Worm (Caenorhabditis elegans) whole organism, young adult: Measurements from ENCODE around the gene lrpr-1.

ENCODE experiments used
- B0261.1 ChIP-seq: sonication (generic microtip); optimal IDR thresholded peaks from 2 replicates; lab custom pipeline; 2016; ENCODE audit warnings: mild to moderate bottlenecking, missing genetic modification characterization, moderate library complexity, missing compliant biosample characterization
- C06A6.2 ChIP-seq: fragments of 200-800 bp; sonication (Bioruptor generic); conservative IDR thresholded peaks from 2 replicates; pipeline ENCODE4 v1.3.6; 2022; ENCODE audit warnings: missing genetic modification characterization, missing compliant biosample characterization
- F55B11.4 ChIP-seq: sonication (generic microtip); optimal IDR thresholded peaks from 2 replicates; lab custom pipeline; 2016; ENCODE audit warnings: missing compliant biosample characterization, missing genetic modification characterization, borderline replicate concordance; ENCODE audit not compliant: insufficient read depth
- K11D2.4 ChIP-seq: fragments of 200-800 bp; sonication (Bioruptor generic); IDR thresholded peaks from 2 replicates; pipeline ENCODE4 v1.3.6; 2022; ENCODE audit warnings: missing genetic modification reagents, missing genetic modification characterization, missing compliant biosample characterization
- Y53F4B.3 ChIP-seq: fragments of 200-800 bp; sonication (Bioruptor generic); IDR thresholded peaks from 2 replicates; pipeline ENCODE4 v1.3.6; 2022; ENCODE audit warnings: missing genetic modification reagents, missing genetic modification characterization, missing compliant biosample characterization
- akir-1 ChIP-seq: fragments of 200-800 bp; sonication (Bioruptor generic); optimal IDR thresholded peaks from 2 replicates; lab custom pipeline; 2018; ENCODE audit warnings: mild to moderate bottlenecking, missing genetic modification characterization, moderate library complexity, missing compliant biosample characterization
- ama-1 ChIP-seq, 3 experiments: fragments of 150-350 bp in 1 of 3; sonication (generic microtip) in 2 of 3; optimal IDR thresholded peaks; 2 replicates each; lab custom pipeline; 2014 to 2018; ENCODE audit warnings: missing biosample characterization in 2 of 3, missing genetic modification characterization in 2 of 3, missing genetic modification reagents in 2 of 3
- aptf-2 ChIP-seq: fragments of 200-800 bp; sonication (Bioruptor generic); conservative IDR thresholded peaks from 2 replicates; pipeline ENCODE4 v1.3.6; 2022; ENCODE audit warnings: missing genetic modification reagents, missing genetic modification characterization, missing compliant biosample characterization
- atf-7 ChIP-seq: sonication (generic microtip); optimal IDR thresholded peaks from 2 replicates; lab custom pipeline; 2017; ENCODE audit warnings: mild to moderate bottlenecking, missing genetic modification characterization, missing compliant biosample characterization
- bed-1 ChIP-seq: fragments of 200-800 bp; sonication (Bioruptor generic); IDR thresholded peaks from 2 replicates; pipeline ENCODE4 v1.3.6; 2022; ENCODE audit warnings: missing genetic modification reagents, missing genetic modification characterization, missing compliant biosample characterization
- bed-2 ChIP-seq: fragments of 200-800 bp; sonication (Bioruptor generic); IDR thresholded peaks from 2 replicates; pipeline ENCODE4 v1.3.6; 2022; ENCODE audit warnings: missing genetic modification reagents, missing genetic modification characterization, missing compliant biosample characterization
- ceh-100 ChIP-seq: fragments of 200-800 bp; sonication (Bioruptor generic); IDR thresholded peaks from 2 replicates; pipeline ENCODE4 v1.3.6; 2022; ENCODE audit warnings: missing genetic modification reagents, missing genetic modification characterization, missing compliant biosample characterization
- chd-7 ChIP-seq: sonication (generic microtip); optimal IDR thresholded peaks from 2 replicates; lab custom pipeline; 2016; ENCODE audit warnings: mild to moderate bottlenecking, missing genetic modification characterization, moderate library complexity, missing compliant biosample characterization
- dpl-1 ChIP-seq: fragments of 150-350 bp; optimal IDR thresholded peaks from 2 replicates; lab custom pipeline; 2014; ENCODE audit warnings: missing biosample characterization, missing genetic modification reagents, missing genetic modification characterization
- egrh-3 ChIP-seq: fragments of 200-800 bp; sonication (Bioruptor generic); IDR thresholded peaks from 2 replicates; pipeline ENCODE4 v1.3.6; 2022; ENCODE audit warnings: missing genetic modification reagents, missing genetic modification characterization, missing compliant biosample characterization
- hmg-20 ChIP-seq: fragments of 200-800 bp; sonication (Bioruptor generic); IDR thresholded peaks from 2 replicates; pipeline ENCODE4 v1.3.6; 2022; ENCODE audit warnings: missing genetic modification reagents, missing genetic modification characterization, missing compliant biosample characterization
- let-526 ChIP-seq: fragments of 200-800 bp; sonication (Bioruptor generic); IDR thresholded peaks from 2 replicates; pipeline ENCODE4 v1.3.6; 2022; ENCODE audit warnings: missing genetic modification reagents, missing genetic modification characterization, missing compliant biosample characterization
- let-607 ChIP-seq, 2 experiments: fragments of 200-800 bp in 1 of 2; sonication (Bioruptor generic) in 1 of 2; sonication (generic microtip) in 1 of 2; optimal IDR thresholded peaks; 2 replicates each; lab custom pipeline; 2016 to 2018; ENCODE audit warnings: mild to moderate bottlenecking in 2 of 2, missing compliant biosample characterization in 2 of 2, missing genetic modification characterization in 2 of 2, moderate library complexity in 2 of 2, missing genotype in 1 of 2
- madf-6 ChIP-seq: fragments of 200-800 bp; sonication (Bioruptor generic); IDR thresholded peaks from 2 replicates; pipeline ENCODE4 v1.3.6; 2022; ENCODE audit warnings: missing genetic modification reagents, missing genetic modification characterization, missing compliant biosample characterization
- mxl-1 ChIP-seq: sonication (generic microtip); optimal IDR thresholded peaks from 2 replicates; lab custom pipeline; 2016; ENCODE audit warnings: missing genetic modification characterization, missing compliant biosample characterization
- nfyb-1 ChIP-seq: fragments of 200-800 bp; sonication (Bioruptor generic); IDR thresholded peaks from 2 replicates; pipeline ENCODE4 v1.3.6; 2022; ENCODE audit warnings: missing genetic modification reagents, missing genetic modification characterization, missing compliant biosample characterization
- nhr-120 ChIP-seq: fragments of 200-800 bp; sonication (Bioruptor generic); IDR thresholded peaks from 2 replicates; pipeline ENCODE4 v1.3.6; 2022; ENCODE audit warnings: missing genetic modification characterization, missing compliant biosample characterization
- pbrm-1 ChIP-seq: fragments of 200-800 bp; sonication (Bioruptor generic); IDR thresholded peaks from 2 replicates; pipeline ENCODE4 v1.3.6; 2022; ENCODE audit warnings: missing genetic modification reagents, missing genetic modification characterization, missing compliant biosample characterization
- rcor-1 ChIP-seq: fragments of 200-800 bp; sonication (Bioruptor generic); IDR thresholded peaks from 2 replicates; pipeline ENCODE4 v1.3.6; 2022; ENCODE audit warnings: missing genetic modification reagents, missing genetic modification characterization, missing compliant biosample characterization
- rec-8 ChIP-seq, 2 experiments: sonication (generic microtip); optimal IDR thresholded peaks; 2 replicates each; lab custom pipeline; 2016; ENCODE audit warnings: mild to moderate bottlenecking in 2 of 2, missing genetic modification characterization in 2 of 2, missing genetic modification reagents in 2 of 2, missing genotype in 2 of 2, missing biosample characterization in 1 of 2, missing compliant biosample characterization in 1 of 2, moderate library complexity in 1 of 2
- rpc-1 ChIP-seq, 2 experiments: fragments of 150-350 bp in 1 of 2; sonication (generic microtip) in 1 of 2; optimal IDR thresholded peaks; 2 replicates each; lab custom pipeline; 2014 to 2018; ENCODE audit warnings: missing biosample characterization in 1 of 2, missing genetic modification characterization in 1 of 2, missing genetic modification reagents in 1 of 2, missing genotype in 1 of 2
- snpc-1.3 ChIP-seq: sonication (generic microtip); optimal IDR thresholded peaks from 2 replicates; lab custom pipeline; 2017; ENCODE audit warnings: missing genetic modification characterization, mild to moderate bottlenecking, missing compliant biosample characterization, antibody characterized with exemption, moderate library complexity, missing genotype, missing genetic modification reagents; ENCODE audit not compliant: insufficient read depth
- sptf-2 ChIP-seq: fragments of 200-800 bp; sonication (Bioruptor generic); optimal IDR thresholded peaks from 2 replicates; lab custom pipeline; 2018; ENCODE audit warnings: mild to moderate bottlenecking, missing genetic modification characterization, missing compliant biosample characterization
- tbp1 ChIP-seq: fragments of 200-800 bp; sonication (Bioruptor generic); optimal IDR thresholded peaks from 2 replicates; lab custom pipeline; 2018; ENCODE audit warnings: mild to moderate bottlenecking, missing genetic modification characterization, missing compliant biosample characterization
- tlf-1 ChIP-seq: fragments of 200-800 bp; sonication (Bioruptor generic); optimal IDR thresholded peaks from 2 replicates; lab custom pipeline; 2018; ENCODE audit warnings: mild to moderate bottlenecking, missing genetic modification characterization, missing compliant biosample characterization
- unc-62 ChIP-seq: fragments of 150-350 bp; optimal IDR thresholded peaks from 2 replicates; lab custom pipeline; 2014; ENCODE audit warnings: missing biosample characterization, missing genetic modification reagents, missing genetic modification characterization
- ztf-25 ChIP-seq: fragments of 200-800 bp; sonication (Bioruptor generic); IDR thresholded peaks from 2 replicates; pipeline ENCODE4 v1.3.6; 2022; ENCODE audit warnings: missing genetic modification reagents, missing genetic modification characterization, missing compliant biosample characterization
- ztf-6 ChIP-seq: fragments of 200-800 bp; sonication (Bioruptor generic); IDR thresholded peaks from 2 replicates; pipeline ENCODE4 v1.3.6; 2022; ENCODE audit warnings: missing genetic modification reagents, missing genetic modification characterization, missing compliant biosample characterization

Gene lrpr-1

DNA sequence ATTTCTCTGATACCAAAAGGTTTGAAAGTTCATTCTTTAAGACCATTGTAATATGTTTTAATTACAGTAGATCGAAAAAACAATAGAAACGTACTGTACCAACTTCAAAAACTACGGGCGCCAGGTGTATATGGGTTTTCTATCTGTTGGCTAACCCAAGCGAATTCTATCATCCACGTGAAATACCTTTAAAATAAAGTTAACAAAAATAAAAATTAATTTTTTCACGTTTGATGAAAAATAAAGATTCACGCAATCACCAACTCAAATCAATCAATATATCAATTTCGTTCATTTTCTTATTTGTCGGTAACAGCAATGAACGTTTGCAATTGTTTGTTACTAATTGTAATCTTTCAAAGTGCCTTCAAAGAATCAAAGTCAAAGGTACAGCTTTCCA, 10.6 kb downstream of the lrpr-1 start, which contains the start of gene C04E6.4:
Gene C04E6.4, plus strand, starts transcription at position 301 of the 400 bp plus-strand sequence.
- TF ChIP-seq nfyb-1 (GFP tag; lab: Robert Waterston, UW) (no peak), rec-8 (tag; optimal IDR thresholded peaks at IDR 0.05; lab: Kevin White, UChicago) (no peak), K11D2.4 (GFP tag; lab: Robert Waterston, UW) (no peak), sptf-2 (GFP tag; lab: Kevin White, UChicago) (no peak), rcor-1 (GFP tag; lab: Robert Waterston, UW) (no peak), chd-7 (tag; lab: Kevin White, UChicago) (no peak), snpc-1.3 (tag; lab: Kevin White, UChicago) (no peak), aptf-2 (GFP tag; lab: Robert Waterston, UW) (no peak)

DNA sequence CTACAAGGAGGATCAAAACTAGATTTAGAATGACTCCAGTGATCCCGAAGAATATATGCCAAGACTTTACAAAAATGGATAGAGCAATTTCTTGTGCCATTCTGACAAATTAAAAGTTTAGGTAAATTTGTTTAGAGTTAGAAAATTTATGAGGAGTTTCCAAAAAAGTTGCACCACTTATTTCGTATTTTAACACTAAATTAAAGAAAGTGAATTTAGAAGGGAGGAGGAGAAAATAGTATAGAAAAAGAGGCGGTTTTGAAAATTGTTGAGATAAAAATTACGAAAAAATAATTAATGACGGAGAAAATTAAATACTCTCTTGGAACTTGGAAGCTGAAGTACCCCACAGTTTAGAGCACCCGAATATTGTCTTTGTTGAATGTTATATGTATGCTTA, 11.4 kb downstream of the lrpr-1 start, which contains the start of gene srd-15:
Gene srd-15, minus strand, starts transcription at position 101 of the 400 bp plus-strand sequence.
- no peak for TF ChIP-seq B0261.1 (tag; lab: Kevin White, UChicago)
- TF ChIP-seq akir-1 (GFP tag; lab: Kevin White, UChicago), result no peak
- TF ChIP-seq tbp1 (GFP tag; lab: Kevin White, UChicago), result no peak
- TF ChIP-seq mxl-1 (tag; lab: Kevin White, UChicago), result no peak
- TF ChIP-seq bed-2 (GFP tag; lab: Robert Waterston, UW), result no peak
- no peak for TF ChIP-seq ceh-100 (GFP tag; lab: Robert Waterston, UW)
- no peak for TF ChIP-seq ztf-25
- no peak for TF ChIP-seq bed-1
- TF ChIP-seq let-607 (tag; optimal IDR thresholded peaks at IDR 0.05; lab: Kevin White, UChicago), result no peak
- no peak for TF ChIP-seq egrh-3 (GFP tag; lab: Robert Waterston, UW)
- TF ChIP-seq C06A6.2 (GFP tag; lab: Robert Waterston, UW), result no peak
- no peak for TF ChIP-seq nhr-120
- no peak for TF ChIP-seq dpl-1
- TF ChIP-seq ama-1 (optimal IDR thresholded peaks at IDR 0.05; lab: Kevin White, UChicago), result no peak
- no peak for TF ChIP-seq ama-1 (GFP tag; optimal IDR thresholded peaks at IDR 0.05; lab: Kevin White, UChicago)
- no peak for TF ChIP-seq ztf-6 (GFP tag; lab: Robert Waterston, UW)
- TF ChIP-seq hmg-20 (GFP tag; lab: Robert Waterston, UW), result no peak

DNA sequence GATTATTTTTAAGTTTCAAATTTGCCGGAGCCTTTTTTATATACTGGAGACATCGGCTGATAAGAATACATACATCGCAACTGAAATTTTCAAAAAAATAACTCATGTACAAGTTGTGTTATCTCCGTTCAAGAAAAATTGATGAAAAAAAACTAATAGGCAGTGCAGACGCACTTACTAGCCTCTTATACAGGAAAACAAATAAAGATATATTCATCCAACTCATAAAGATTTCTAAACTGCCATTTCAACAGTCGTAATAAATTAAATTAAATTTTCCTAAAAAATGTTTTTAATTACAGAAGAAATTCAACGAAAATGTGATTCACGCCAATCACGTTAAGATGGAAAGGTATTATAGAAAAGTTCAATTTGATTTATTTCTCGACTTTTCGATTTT, 15.9 kb downstream of the lrpr-1 start, which contains the start of gene C04E6.5:
Gene C04E6.5, plus strand, starts transcription at position 301 of the 400 bp plus-strand sequence.
- TF ChIP-seq let-526 (GFP tag; lab: Robert Waterston, UW), result no peak
- TF ChIP-seq madf-6, result no peak

DNA sequence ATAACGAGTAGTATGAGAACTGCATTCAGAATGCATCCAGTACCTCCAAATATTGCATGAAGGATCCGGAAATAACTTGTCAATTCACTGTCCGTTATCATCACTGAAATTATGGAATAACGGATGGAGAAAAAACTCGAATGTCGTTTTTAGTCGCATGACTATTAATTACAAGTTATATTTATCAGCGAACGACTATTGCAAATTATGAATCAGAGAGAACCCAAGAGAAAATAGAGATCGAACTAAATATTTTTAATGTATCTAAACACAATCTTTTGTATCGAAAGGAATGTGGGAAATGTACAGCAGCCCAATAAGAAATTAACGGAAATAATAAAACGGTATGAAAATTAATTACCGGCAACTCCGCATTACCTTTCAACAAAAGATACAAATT, 17.8 kb downstream of the lrpr-1 start, which contains the start of gene srd-16:
Gene srd-16, minus strand, starts transcription at position 101 of the 400 bp plus-strand sequence.
- TF ChIP-seq chd-7 (tag; lab: Kevin White, UChicago), result no peak
- no peak for TF ChIP-seq atf-7
- no peak for TF ChIP-seq Y53F4B.3 (GFP tag; lab: Robert Waterston, UW)
- no peak for TF ChIP-seq pbrm-1
- TF ChIP-seq tlf-1 (GFP tag; lab: Kevin White, UChicago), result no peak
- no peak for TF ChIP-seq egrh-3 (GFP tag; lab: Robert Waterston, UW)
- no peak for TF ChIP-seq unc-62 (GFP tag; lab: Kevin White, UChicago)
- TF ChIP-seq F55B11.4, result no peak
- TF ChIP-seq rpc-1 (optimal IDR thresholded peaks at IDR 0.05; lab: Kevin White, UChicago), result no peak
- no peak for TF ChIP-seq rpc-1 (tag; optimal IDR thresholded peaks at IDR 0.05; lab: Kevin White, UChicago)
- TF ChIP-seq, all 124 proteins: peak for 0
